Worm (Caenorhabditis elegans): ENCODE results near the gene unc-8.
A peak's percentile ranks its signal among the peaks of the same experiment; 100 is the strongest.

The unc-8 gene

DNA sequence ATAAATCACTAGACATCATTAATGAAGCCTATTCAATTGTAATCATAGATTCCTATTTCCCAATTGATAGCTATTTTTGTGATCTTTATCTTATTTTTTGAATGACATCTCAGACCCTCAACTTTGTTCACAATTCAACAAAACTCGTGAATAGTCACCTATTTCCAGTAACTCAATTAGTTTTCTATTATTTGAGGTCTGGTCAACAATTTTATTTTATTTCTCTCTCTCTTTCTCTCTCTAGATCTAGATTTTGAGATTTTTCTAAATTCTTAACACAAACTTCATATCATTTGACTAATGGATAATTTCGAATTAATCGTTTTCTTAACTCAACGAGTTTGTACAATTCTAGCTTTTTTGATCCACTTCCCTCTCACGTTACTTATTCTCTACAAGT, 23.5 kb upstream of the unc-8 start, which contains the start of gene str-1:
Gene str-1, plus strand, starts transcription at position 301 of the 400 bp plus-strand sequence.
- no peak for TF ChIP-seq pqm-1 (tag; optimal IDR thresholded peaks at IDR 0.05)
- TF ChIP-seq grh-1 (GFP tag; IDR thresholded peaks at IDR 0.05) = no peak
- TF ChIP-seq lin-14 (GFP tag; optimal IDR thresholded peaks at IDR 0.05) = no peak
- no peak for TF ChIP-seq nhr-71 (tag; optimal IDR thresholded peaks at IDR 0.05)
- peak; percentile 39 for TF ChIP-seq sox-4 (tag; optimal IDR thresholded peaks at IDR 0.05)
- no peak for TF ChIP-seq lir-3 (tag; optimal IDR thresholded peaks at IDR 0.05; ENCODE audit: poor library complexity)

DNA sequence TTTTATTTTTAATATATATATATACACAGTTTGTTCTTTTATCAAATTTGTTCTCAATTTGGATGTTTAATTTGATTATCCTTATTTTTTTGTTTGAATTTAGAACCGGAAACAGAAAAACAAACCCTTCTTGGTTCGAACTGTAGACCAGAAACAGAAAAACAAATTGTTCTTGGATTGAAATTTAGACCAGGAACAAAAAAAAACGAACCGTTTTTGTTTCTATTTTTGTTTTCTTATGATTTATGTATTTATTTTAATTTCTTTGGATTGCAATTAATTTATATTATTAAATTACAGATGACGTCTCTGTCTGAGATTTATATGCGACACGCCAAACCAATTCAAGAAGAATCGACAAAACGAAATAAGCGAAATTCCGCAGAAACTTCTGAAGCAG, 21.6 kb upstream of the unc-8 start, which contains the start of gene C42D4.19:
Gene C42D4.19, plus strand, starts transcription at position 301 of the 400 bp plus-strand sequence.
- no peak for TF ChIP-seq C16A3.4 (tag; optimal IDR thresholded peaks at IDR 0.05)
- TF ChIP-seq mab-9 (GFP tag; IDR thresholded peaks at IDR 0.05) = no peak
- TF ChIP-seq snpc-4 (tag; optimal IDR thresholded peaks at IDR 0.05) = no peak
- no peak for TF ChIP-seq lin-15B (tag; optimal IDR thresholded peaks at IDR 0.05)
- TF ChIP-seq nhr-85 (tag) = no peak
- no peak for TF ChIP-seq xbp-1 (tag; optimal IDR thresholded peaks at IDR 0.05)
- TF ChIP-seq nhr-237 (tag; optimal IDR thresholded peaks at IDR 0.05) = no peak
- TF ChIP-seq efl-3 (GFP tag; optimal IDR thresholded peaks at IDR 0.05) = no peak

ce11 chrIV:7176887-7177286, 20.1 kb upstream of the unc-8 start, which contains the start of gene str-44:
Gene str-44 (plus strand): TSS chrIV:7177187.
- no peak for TF ChIP-seq skn-1 (tag; optimal IDR thresholded peaks at IDR 0.05)

ce11 chrIV:7178942-7179341, 18.0 kb upstream of the unc-8 start, which contains the start of gene C42D4.3:
Gene C42D4.3 (plus strand): TSS chrIV:7179239.
- no peak for TF ChIP-seq blmp-1 (tag; optimal IDR thresholded peaks at IDR 0.05)
- no peak for TF ChIP-seq nhr-237 (tag; optimal IDR thresholded peaks at IDR 0.05)
- TF ChIP-seq ces-1 (GFP tag; optimal IDR thresholded peaks at IDR 0.05) = no peak
- no peak for TF ChIP-seq sup-37 (GFP tag; optimal IDR thresholded peaks at IDR 0.05)
- no peak for TF ChIP-seq sptf-1 (tag; optimal IDR thresholded peaks at IDR 0.05)
- no peak for TF ChIP-seq ztf-4 (tag; optimal IDR thresholded peaks at IDR 0.05)

ce11 chrIV:7180304-7180703, 16.6 kb upstream of the unc-8 start, which contains the start of gene cest-10:
Gene cest-10 (plus strand): TSS chrIV:7180557.
- peak; percentile 13 for TF ChIP-seq jun-1 (tag; optimal IDR thresholded peaks at IDR 0.05)
- TF ChIP-seq ama-1 (optimal IDR thresholded peaks at IDR 0.05) = no peak
- no peak for TF ChIP-seq efl-1 (optimal IDR thresholded peaks at IDR 0.05)
- peak in 1 of 2 experiments; percentile 50 for TF ChIP-seq efl-1 (GFP tag; optimal IDR thresholded peaks at IDR 0.05 in 1 of 2)
- no peak for TF ChIP-seq blmp-1 (tag; optimal IDR thresholded peaks at IDR 0.05)
- no peak for TF ChIP-seq elt-3 (tag; optimal IDR thresholded peaks at IDR 0.05)
- TF ChIP-seq fkh-4 (tag; optimal IDR thresholded peaks at IDR 0.05; ENCODE audit: borderline replicate concordance) = no peak
- TF ChIP-seq mab-9 (GFP tag; IDR thresholded peaks at IDR 0.05) = no peak
- no peak for TF ChIP-seq snu-23 (GFP tag; optimal IDR thresholded peaks at IDR 0.05)
- no peak for TF ChIP-seq egl-13 (tag; optimal IDR thresholded peaks at IDR 0.05)
- no peak for TF ChIP-seq nhr-76 (tag; optimal IDR thresholded peaks at IDR 0.05)
- TF ChIP-seq aly-2 (tag; optimal IDR thresholded peaks at IDR 0.05) = no peak
- TF ChIP-seq ces-1 (GFP tag; optimal IDR thresholded peaks at IDR 0.05) = no peak
- no peak for TF ChIP-seq lin-14 (GFP tag; optimal IDR thresholded peaks at IDR 0.05)
- TF ChIP-seq mep-1 (tag; optimal IDR thresholded peaks at IDR 0.05) = no peak
- no peak for TF ChIP-seq lin-13 (GFP tag; optimal IDR thresholded peaks at IDR 0.05)
- TF ChIP-seq lin-39 (tag; optimal IDR thresholded peaks at IDR 0.05) = no peak
- no peak for TF ChIP-seq ceh-88 (GFP tag; IDR thresholded peaks at IDR 0.05)
- peak; percentile 74 for TF ChIP-seq elt-2 (tag; optimal IDR thresholded peaks at IDR 0.05)
- no peak for TF ChIP-seq nhr-77 (tag; optimal IDR thresholded peaks at IDR 0.05)
- no peak for TF ChIP-seq unc-30 (tag; optimal IDR thresholded peaks at IDR 0.05)
- no peak for TF ChIP-seq irx-1 (tag; optimal IDR thresholded peaks at IDR 0.05)
- TF ChIP-seq tlp-1 (tag; optimal IDR thresholded peaks at IDR 0.05) = peak; percentile 32
- TF ChIP-seq hlh-17 (GFP tag; optimal IDR thresholded peaks at IDR 0.05; ENCODE audit: borderline replicate concordance) = no peak
- no peak for TF ChIP-seq ztf-4 (tag; optimal IDR thresholded peaks at IDR 0.05)
- TF ChIP-seq mdl-1 (tag; optimal IDR thresholded peaks at IDR 0.05) = no peak
- TF ChIP-seq nhr-20 (tag; optimal IDR thresholded peaks at IDR 0.05) = no peak
- TF ChIP-seq nhr-47 (tag; optimal IDR thresholded peaks at IDR 0.05) = no peak
- TF ChIP-seq tbx-2 (tag; optimal IDR thresholded peaks at IDR 0.05) = no peak
- no peak for TF ChIP-seq lsy-2 (tag; optimal IDR thresholded peaks at IDR 0.05)
- no peak for TF ChIP-seq nhr-11 (tag; optimal IDR thresholded peaks at IDR 0.05)
- TF ChIP-seq unc-86 (tag; optimal IDR thresholded peaks at IDR 0.05) = no peak

All from whole organism, L1 larva.